Worm (Caenorhabditis elegans): ENCODE measurements around the gene cpg-19.

DNA sequence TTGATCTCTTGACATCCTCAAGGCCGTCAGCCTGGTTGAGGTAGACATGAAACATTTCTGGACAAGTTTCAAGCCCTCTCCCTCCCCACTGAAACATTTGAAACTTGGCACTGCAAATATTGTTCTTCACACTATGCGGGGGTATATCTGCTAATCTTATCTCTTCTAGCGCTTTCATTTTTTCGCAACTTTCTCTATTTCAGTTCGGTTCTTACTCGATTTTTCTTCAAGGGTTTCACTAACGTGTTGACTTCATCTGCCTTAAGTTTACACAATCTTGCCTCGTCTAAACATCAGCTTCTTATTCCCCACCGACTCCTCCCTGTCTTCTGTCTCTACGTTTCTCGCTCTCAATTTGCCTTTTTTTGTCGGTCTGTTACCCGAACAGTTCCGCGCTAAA is 8.2 kb downstream of the cpg-19 start:
- no peak for TF ChIP-seq hnd-1 (tag; optimal IDR thresholded peaks at IDR 0.05)
- no peak for TF ChIP-seq pes-1 (GFP tag; IDR thresholded peaks at IDR 0.05)
- no peak for TF ChIP-seq ama-1 (optimal IDR thresholded peaks at IDR 0.05)
- TF ChIP-seq flt-1 (GFP tag; IDR thresholded peaks at IDR 0.05), result no peak
- no peak for TF ChIP-seq aly-1 (tag; optimal IDR thresholded peaks at IDR 0.05)
- TF ChIP-seq scrt-1 (GFP tag; IDR thresholded peaks at IDR 0.05), result no peak
- no peak for TF ChIP-seq tbx-11 (GFP tag; IDR thresholded peaks at IDR 0.05)
- no peak for TF ChIP-seq ceh-13 (GFP tag; optimal IDR thresholded peaks at IDR 0.05)
- TF ChIP-seq sea-1 (GFP tag; conservative IDR thresholded peaks at IDR 0.05), result no peak
- no peak for TF ChIP-seq ets-7 (tag; optimal IDR thresholded peaks at IDR 0.05)
- TF ChIP-seq B0310.2 (tag; optimal IDR thresholded peaks at IDR 0.05), result no peak
- no peak for TF ChIP-seq hmbx-1 (tag; optimal IDR thresholded peaks at IDR 0.05)
- TF ChIP-seq F13C5.2 (tag; optimal IDR thresholded peaks at IDR 0.05), result no peak

Data from whole organism, early embryonic.